Worm (Caenorhabditis elegans) whole organism, midembryonic: ENCODE data around the gene srlf-24.

ENCODE experiments used
- T22C8.4 ChIP-seq: fragments of 200-800 bp; sonication (Bioruptor generic); IDR thresholded peaks from 2 replicates; pipeline ENCODE4 v1.3.6; 2022; ENCODE audit warnings: missing genetic modification characterization, missing compliant biosample characterization
- cog-1 ChIP-seq: sonication (generic microtip); optimal IDR thresholded peaks from 2 replicates; lab custom pipeline; 2016; ENCODE audit warnings: missing genetic modification characterization, missing compliant biosample characterization
- flt-1 ChIP-seq: fragments of 200-800 bp; sonication (Bioruptor generic); IDR thresholded peaks from 2 replicates; pipeline ENCODE4 v1.3.6; 2022; ENCODE audit warnings: missing genetic modification characterization, missing compliant biosample characterization
- klf-2 ChIP-seq: fragments of 200-800 bp; sonication (Bioruptor generic); conservative IDR thresholded peaks from 2 replicates; pipeline ENCODE4 v1.3.6; 2022; ENCODE audit warnings: missing genetic modification reagents, missing genetic modification characterization, missing compliant biosample characterization
- med-1 ChIP-seq: sonication (generic microtip); optimal IDR thresholded peaks from 2 replicates; lab custom pipeline; 2017; ENCODE audit warnings: missing genetic modification characterization, mild to moderate bottlenecking, missing compliant biosample characterization, antibody characterized with exemption, missing genetic modification reagents; ENCODE audit not compliant: insufficient read depth
- ref-1 ChIP-seq: fragments of 200-800 bp; sonication (Bioruptor generic); conservative IDR thresholded peaks from 2 replicates; pipeline ENCODE4 v1.3.6; 2022; ENCODE audit warnings: missing genetic modification reagents, missing genetic modification characterization, missing compliant biosample characterization
- tab-1 ChIP-seq: fragments of 200-800 bp; sonication (Bioruptor generic); IDR thresholded peaks from 2 replicates; pipeline ENCODE4 v1.3.6; 2022; ENCODE audit warnings: missing genetic modification characterization, missing compliant biosample characterization
- ztf-23 ChIP-seq: fragments of 200-800 bp; sonication (Bioruptor generic); IDR thresholded peaks from 2 replicates; pipeline ENCODE4 v1.3.6; 2022; ENCODE audit warnings: missing genetic modification reagents, missing genetic modification characterization, missing compliant biosample characterization
- ztf-29 ChIP-seq: fragments of 200-800 bp; sonication (Bioruptor generic); IDR thresholded peaks from 2 replicates; pipeline ENCODE4 v1.3.6; 2022; ENCODE audit warnings: missing genetic modification reagents, missing genetic modification characterization, missing compliant biosample characterization

DNA sequence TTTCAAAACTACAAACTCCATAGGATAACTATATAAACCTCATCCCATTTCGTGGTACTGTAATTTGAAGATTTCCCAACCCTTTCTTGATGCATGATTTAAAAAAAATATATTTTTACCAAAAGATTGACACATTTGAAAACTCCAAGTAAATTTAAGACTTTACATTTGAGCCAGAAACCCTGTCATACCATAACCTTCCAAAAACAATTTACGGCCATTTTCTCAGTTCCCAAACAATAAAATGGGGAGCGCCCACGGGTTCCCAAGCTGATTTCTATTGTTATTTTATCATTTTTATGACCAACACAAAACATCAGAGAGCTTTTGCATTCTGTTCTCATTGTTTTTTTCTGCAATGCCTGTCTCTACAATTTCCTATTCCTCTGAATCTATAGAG lies 7.0 kb upstream of the srlf-24 start, which contains the start of gene clc-9:
- no peak for TF ChIP-seq T22C8.4 (GFP tag; lab: Robert Waterston, UW)
- no peak for TF ChIP-seq cog-1 (tag; lab: Kevin White, UChicago)
- TF ChIP-seq flt-1 (GFP tag; lab: Robert Waterston, UW): no peak
- TF ChIP-seq ztf-23 (GFP tag; lab: Robert Waterston, UW): no peak
- no peak for TF ChIP-seq tab-1 (GFP tag; lab: Robert Waterston, UW)
- TF ChIP-seq ztf-29: no peak
- no peak for TF ChIP-seq ref-1
- no peak for TF ChIP-seq klf-2 (GFP tag; lab: Robert Waterston, UW)
- no peak for TF ChIP-seq med-1 (GFP tag; lab: Kevin White, UChicago)
